Worm (Caenorhabditis elegans) whole organism, L3 larva: ENCODE data around the gene sru-39.

Source experiments
- R02D3.7 ChIP-seq: fragments of 150-350 bp; optimal IDR thresholded peaks from 2 replicates; lab custom pipeline; 2014; ENCODE audit warnings: missing biosample characterization, missing genetic modification characterization
- aly-2 ChIP-seq: fragments of 150-350 bp; optimal IDR thresholded peaks from 2 replicates; lab custom pipeline; 2014; ENCODE audit warnings: missing biosample characterization, missing genetic modification characterization
- ceh-16 ChIP-seq: sonication (generic microtip); optimal IDR thresholded peaks from 2 replicates; lab custom pipeline; 2017; ENCODE audit warnings: missing biosample characterization, missing genetic modification characterization
- ceh-28 ChIP-seq: fragments of 150-350 bp; optimal IDR thresholded peaks from 2 replicates; lab custom pipeline; 2014; ENCODE audit warnings: missing biosample characterization, missing genetic modification reagents, missing genetic modification characterization
- egl-27 ChIP-seq: sonication (generic microtip); optimal IDR thresholded peaks from 4 replicates; lab custom pipeline; 2017; ENCODE audit warnings: missing biosample characterization, missing genetic modification reagents, missing genetic modification characterization
- egl-5 ChIP-seq: fragments of 150-350 bp; optimal IDR thresholded peaks from 2 replicates; lab custom pipeline; 2017; ENCODE audit warnings: missing biosample characterization, missing genetic modification reagents, missing genetic modification characterization, inconsistent platforms
- elt-3 ChIP-seq, 3 experiments: fragments of 150-350 bp in 1 of 3; sonication (generic microtip) in 2 of 3; optimal IDR thresholded peaks; 2 replicates in 2 of 3; 4 replicates in 1 of 3; lab custom pipeline; 2014 to 2017; ENCODE audit warnings: missing biosample characterization in 3 of 3, missing genetic modification characterization in 3 of 3
- fkh-10 ChIP-seq: sonication (generic microtip); optimal IDR thresholded peaks from 2 replicates; lab custom pipeline; 2017; ENCODE audit warnings: missing biosample characterization, missing genetic modification reagents, missing genetic modification characterization
- fos-1 ChIP-seq: fragments of 150-350 bp; optimal IDR thresholded peaks from 2 replicates; lab custom pipeline; 2014; ENCODE audit warnings: missing biosample characterization, missing genetic modification characterization
- jun-1 ChIP-seq: fragments of 150-350 bp; optimal IDR thresholded peaks from 2 replicates; lab custom pipeline; 2014; ENCODE audit warnings: missing biosample characterization, missing genetic modification reagents, missing genetic modification characterization
- lin-15B ChIP-seq: fragments of 150-350 bp; optimal IDR thresholded peaks from 2 replicates; lab custom pipeline; 2014; ENCODE audit warnings: missing biosample characterization, missing genetic modification characterization
- lin-39 ChIP-seq: fragments of 150-350 bp; optimal IDR thresholded peaks from 2 replicates; lab custom pipeline; 2018; ENCODE audit warnings: missing biosample characterization, missing genetic modification reagents, missing genetic modification characterization
- lsy-12 ChIP-seq: sonication (generic microtip); optimal IDR thresholded peaks from 2 replicates; lab custom pipeline; 2016; ENCODE audit warnings: mild to moderate bottlenecking, missing genetic modification characterization, missing compliant biosample characterization
- mdl-1 ChIP-seq: fragments of 150-350 bp; optimal IDR thresholded peaks from 2 replicates; lab custom pipeline; 2014; ENCODE audit warnings: missing biosample characterization, missing genetic modification characterization
- nfya-1 ChIP-seq: sonication (generic microtip); optimal IDR thresholded peaks from 2 replicates; lab custom pipeline; 2017; ENCODE audit warnings: missing genetic modification characterization, mild to moderate bottlenecking, missing compliant biosample characterization, antibody characterized with exemption, moderate library complexity; ENCODE audit not compliant: insufficient read depth
- nhr-11 ChIP-seq: fragments of 150-350 bp; optimal IDR thresholded peaks from 2 replicates; lab custom pipeline; 2014; ENCODE audit warnings: missing biosample characterization, missing genetic modification characterization
- nhr-12 ChIP-seq: fragments of 150-350 bp; optimal IDR thresholded peaks from 2 replicates; lab custom pipeline; 2014; ENCODE audit warnings: missing biosample characterization, missing genetic modification characterization
- nhr-237 ChIP-seq: fragments of 150-350 bp; optimal IDR thresholded peaks from 2 replicates; lab custom pipeline; 2014; ENCODE audit warnings: missing biosample characterization, missing genetic modification characterization
- nhr-25 ChIP-seq: sonication (generic microtip); optimal IDR thresholded peaks from 2 replicates; lab custom pipeline; 2017; ENCODE audit warnings: missing biosample characterization, missing genetic modification characterization
- nhr-28 ChIP-seq: fragments of 150-350 bp; optimal IDR thresholded peaks from 2 replicates; lab custom pipeline; 2014; ENCODE audit warnings: missing biosample characterization, missing genetic modification characterization
- nhr-67 ChIP-seq: fragments of 150-350 bp; optimal IDR thresholded peaks from 2 replicates; lab custom pipeline; 2014; ENCODE audit warnings: missing biosample characterization, missing genetic modification characterization
- nhr-76 ChIP-seq: fragments of 150-350 bp; sonication (generic microtip); optimal IDR thresholded peaks from 5 replicates; lab custom pipeline; 2014; ENCODE audit warnings: missing biosample characterization, missing genetic modification characterization
- pha-4 ChIP-seq: fragments of 150-350 bp; optimal IDR thresholded peaks from 2 replicates; lab custom pipeline; 2014; ENCODE audit warnings: missing biosample characterization, missing genetic modification reagents, missing genetic modification characterization
- pqm-1 ChIP-seq: fragments of 150-350 bp; optimal IDR thresholded peaks from 2 replicates; lab custom pipeline; 2017; ENCODE audit warnings: missing biosample characterization, missing genetic modification characterization, inconsistent platforms
- sea-2 ChIP-seq: fragments of 150-350 bp; sonication (generic microtip); optimal IDR thresholded peaks from 4 replicates; lab custom pipeline; 2014; ENCODE audit warnings: missing biosample characterization, missing genetic modification reagents, missing genetic modification characterization
- skn-1 ChIP-seq: fragments of 150-350 bp; optimal IDR thresholded peaks from 2 replicates; lab custom pipeline; 2014; ENCODE audit warnings: missing biosample characterization, missing genetic modification characterization
- snpc-4 ChIP-seq: fragments of 150-350 bp; optimal IDR thresholded peaks from 2 replicates; lab custom pipeline; 2014; ENCODE audit warnings: missing biosample characterization, missing genetic modification characterization
- tbx-2 ChIP-seq: sonication (generic microtip); optimal IDR thresholded peaks from 2 replicates; lab custom pipeline; 2016; ENCODE audit warnings: mild to moderate bottlenecking, missing genetic modification characterization, missing compliant biosample characterization
- unc-39 ChIP-seq: sonication (generic microtip); optimal IDR thresholded peaks from 4 replicates; lab custom pipeline; 2017; ENCODE audit warnings: missing biosample characterization, missing genetic modification characterization
- unc-62 ChIP-seq: fragments of 150-350 bp; sonication (generic microtip); optimal IDR thresholded peaks from 4 replicates; lab custom pipeline; 2014; ENCODE audit warnings: missing biosample characterization, missing genetic modification reagents, missing genetic modification characterization
- zag-1 ChIP-seq: fragments of 150-350 bp; optimal IDR thresholded peaks from 2 replicates; lab custom pipeline; 2014; ENCODE audit warnings: missing biosample characterization, missing genetic modification characterization
- ztf-4 ChIP-seq: fragments of 150-350 bp; optimal IDR thresholded peaks from 2 replicates; lab custom pipeline; 2014; ENCODE audit warnings: missing biosample characterization, missing genetic modification characterization

The sru-39 gene

ce11 chrV:9768828-9769778 lies 34.2 kb upstream of the sru-39 start, which contains the start of gene unc-42:
TSS of gene unc-42 (minus strand) at chrV:9769391.
- peak; percentile 61 for TF ChIP-seq nfya-1
- TF ChIP-seq R02D3.7, result no peak
- TF ChIP-seq skn-1 (tag; lab: Kevin White, UChicago), result no peak
- no peak for TF ChIP-seq nhr-237 (tag; lab: Kevin White, UChicago)
- TF ChIP-seq fkh-10 (GFP tag; lab: Kevin White, UChicago), result peak; percentile 56
- no peak for TF ChIP-seq elt-3 (tag; optimal IDR thresholded peaks at IDR 0.05; lab: Kevin White, UChicago)

- TF ChIP-seq sea-2 (GFP tag; lab: Kevin White, UChicago) (no peak), ztf-4 (no peak), aly-2 (tag; lab: Kevin White, UChicago) (no peak)
These were observed 32.0 kb upstream of the sru-39 start for ce11 chrV:9771311-9771710.

- TF ChIP-seq egl-27 (no peak), pqm-1 (tag; lab: Kevin White, UChicago) (no peak), mdl-1 (tag; lab: Kevin White, UChicago) (no peak), tbx-2 (tag; lab: Kevin White, UChicago) (no peak), nhr-76 (tag; lab: Kevin White, UChicago) (no peak), nhr-12 (tag; lab: Kevin White, UChicago) (no peak), ztf-4 (no peak), snpc-4 (tag; lab: Kevin White, UChicago) (no peak), nhr-67 (tag; lab: Kevin White, UChicago) (no peak), lin-15B (tag; lab: Kevin White, UChicago) (no peak), elt-3 (tag; optimal IDR thresholded peaks at IDR 0.05; lab: Kevin White, UChicago) (no peak), ceh-16 (tag; lab: Kevin White, UChicago) (no peak), zag-1 (tag; lab: Kevin White, UChicago) (no peak), lin-39 (no peak), lsy-12 (tag; lab: Kevin White, UChicago) (no peak), egl-5 (tag; lab: Kevin White, UChicago) (no peak)
These were observed 31.3 kb upstream of the sru-39 start, which contains the start of gene F46B6.2 for ce11 chrV:9771970-9772369. TSS of gene F46B6.2 (plus strand) at chrV:9772285.

ce11 chrV:9775734-9776133 lies 27.5 kb upstream of the sru-39 start, which contains the start of gene F46B6.12:
TSS of gene F46B6.12 (minus strand) at chrV:9775834.
- TF ChIP-seq nhr-25 (tag; lab: Kevin White, UChicago) (no peak), pha-4 (tag; lab: Kevin White, UChicago) (no peak), R02D3.7 (no peak), skn-1 (tag; lab: Kevin White, UChicago) (no peak)

ce11 chrV:9777645-9778044 lies 25.6 kb upstream of the sru-39 start, which contains the start of gene smg-4:
TSS of gene smg-4 (minus strand) at chrV:9777745.
- no peak for TF ChIP-seq zag-1 (tag; lab: Kevin White, UChicago)
- TF ChIP-seq fos-1 (tag; lab: Kevin White, UChicago), result no peak
- TF ChIP-seq snpc-4 (tag; lab: Kevin White, UChicago), result no peak
- no peak for TF ChIP-seq ztf-4
- no peak for TF ChIP-seq unc-62 (GFP tag; lab: Kevin White, UChicago)
- TF ChIP-seq egl-5 (tag; lab: Kevin White, UChicago), result no peak
- no peak for TF ChIP-seq unc-39 (tag; lab: Kevin White, UChicago)
- TF ChIP-seq, all 47 proteins: peak for 0

- TF ChIP-seq nhr-28 (tag; lab: Kevin White, UChicago) (no peak), nhr-11 (tag; lab: Kevin White, UChicago) (no peak), R02D3.7 (no peak), ceh-28 (no peak), tbx-2 (tag; lab: Kevin White, UChicago) (no peak), nfya-1 (no peak), fos-1 (tag; lab: Kevin White, UChicago) (no peak), jun-1 (tag; lab: Kevin White, UChicago) (no peak), egl-27 (no peak), zag-1 (tag; lab: Kevin White, UChicago) (no peak), lin-15B (tag; lab: Kevin White, UChicago) (no peak)
These were observed 23.9 kb upstream of the sru-39 start, which contains the start of gene F46B6.4 for ce11 chrV:9779418-9779817. TSS of gene F46B6.4 (minus strand) at chrV:9779518.
